Worm (Caenorhabditis elegans): ENCODE measurements around the gene T16A1.10.

- TF ChIP-seq med-1 (GFP tag; optimal IDR thresholded peaks at IDR 0.05; ENCODE audit: insufficient read depth), result no peak
- no peak for TF ChIP-seq ref-1 (GFP tag; conservative IDR thresholded peaks at IDR 0.05)
- TF ChIP-seq T22C8.4 (GFP tag; IDR thresholded peaks at IDR 0.05), result no peak
- no peak for TF ChIP-seq cog-1 (tag; optimal IDR thresholded peaks at IDR 0.05)
- no peak for TF ChIP-seq flt-1 (GFP tag; IDR thresholded peaks at IDR 0.05)
- TF ChIP-seq klf-2 (GFP tag; conservative IDR thresholded peaks at IDR 0.05), result no peak
- no peak for TF ChIP-seq ztf-23 (GFP tag; IDR thresholded peaks at IDR 0.05)
These were observed 38.9 kb upstream of the T16A1.10 start, which contains the start of gene sdz-28 for ce11 chrII:2130770-2131169.

All from whole organism, midembryonic.